Fruit fly (Drosophila melanogaster) whole organism, embryonic: ENCODE data around the gene Fer2LCH.
A peak's percentile ranks its signal among the peaks of the same experiment; 100 is the strongest.

Experiments
- B-H1 ChIP-seq: fragments of 200-800 bp; sonication (Bioruptor generic); IDR thresholded peaks from 3 replicates; pipeline ENCODE4 v1.3.6; 2022; ENCODE audit warnings: missing biosample characterization, missing genetic modification characterization
- CG10654 ChIP-seq: fragments of 200-800 bp; sonication (Bioruptor generic); optimal IDR thresholded peaks from 2 replicates; lab custom pipeline; 2016; ENCODE audit warnings: missing biosample characterization, missing genetic modification characterization
- CG11093 ChIP-seq: fragments of 200-800 bp; sonication (Bioruptor generic); IDR thresholded peaks from 3 replicates; pipeline ENCODE4 v1.3.6; 2022; ENCODE audit warnings: missing biosample characterization, missing genetic modification characterization
- CG11456 ChIP-seq: fragments of 200-800 bp; sonication (Bioruptor generic); IDR thresholded peaks from 3 replicates; pipeline ENCODE4 v1.3.6; 2022; ENCODE audit warnings: missing biosample characterization, missing genetic modification characterization
- CG13624 ChIP-seq: fragments of 200-800 bp; sonication (Bioruptor generic); optimal IDR thresholded peaks from 2 replicates; lab custom pipeline; 2016; ENCODE audit warnings: missing biosample characterization, missing genetic modification characterization
- CG2116 ChIP-seq: fragments of 200-800 bp; sonication (Bioruptor generic); optimal IDR thresholded peaks from 3 replicates; lab custom pipeline; 2018; ENCODE audit warnings: missing biosample characterization, mild to moderate bottlenecking, missing genetic modification characterization
- CG2129 ChIP-seq: fragments of 200-800 bp; sonication (Bioruptor generic); IDR thresholded peaks from 2 replicates; pipeline ENCODE4 v1.3.6; 2022; ENCODE audit warnings: missing biosample characterization, missing genetic modification characterization; ENCODE audit not compliant: partially characterized antibody
- CG31441 ChIP-seq: fragments of 200-800 bp; sonication (Bioruptor generic); IDR thresholded peaks from 2 replicates; pipeline ENCODE4 v1.3.6; 2022; ENCODE audit warnings: missing biosample characterization, missing genetic modification characterization
- CG3163 ChIP-seq: fragments of 200-800 bp; sonication (Bioruptor generic); optimal IDR thresholded peaks from 3 replicates; lab custom pipeline; 2016; ENCODE audit warnings: missing biosample characterization, missing genetic modification characterization
- CG32767 ChIP-seq: fragments of 200-800 bp; sonication (Bioruptor generic); IDR thresholded peaks from 2 replicates; pipeline ENCODE4 v1.3.6; 2022; ENCODE audit warnings: missing biosample characterization, missing genetic modification characterization
- CG3995 ChIP-seq: fragments of 200-800 bp; sonication (Bioruptor generic); optimal IDR thresholded peaks from 3 replicates; lab custom pipeline; 2016; ENCODE audit warnings: missing biosample characterization, missing genetic modification characterization
- CG4617 ChIP-seq: fragments of 200-800 bp; sonication (Bioruptor generic); optimal IDR thresholded peaks from 3 replicates; lab custom pipeline; 2016; ENCODE audit warnings: missing biosample characterization, missing genetic modification characterization, borderline replicate concordance
- CG4730 ChIP-seq: fragments of 200-800 bp; sonication (Bioruptor generic); IDR thresholded peaks from 2 replicates; pipeline ENCODE4 v1.3.6; 2022; ENCODE audit warnings: missing biosample characterization, missing genetic modification characterization
- Dek ChIP-seq: fragments of 200-800 bp; sonication (Bioruptor generic); optimal IDR thresholded peaks from 3 replicates; lab custom pipeline; 2019; ENCODE audit warnings: missing biosample characterization, mild to moderate bottlenecking, missing genetic modification characterization, moderate library complexity
- Drgx ChIP-seq: fragments of 200-800 bp; sonication (Bioruptor generic); IDR thresholded peaks from 2 replicates; pipeline ENCODE4 v1.3.6; 2022; ENCODE audit warnings: missing biosample characterization, missing genetic modification characterization
- Gug ChIP-seq: fragments of 200-800 bp; sonication (Bioruptor generic); IDR thresholded peaks from 4 replicates; pipeline ENCODE4 v1.3.6; 2022; ENCODE audit warnings: missing biosample characterization, missing genetic modification characterization
- Hey ChIP-seq: fragments of 200-800 bp; sonication (Bioruptor generic); optimal IDR thresholded peaks from 3 replicates; lab custom pipeline; 2018; ENCODE audit warnings: missing biosample characterization, mild to moderate bottlenecking, missing genetic modification characterization
- Hr51 ChIP-seq, 2 experiments: fragments of 200-800 bp; sonication (Bioruptor generic); optimal IDR thresholded peaks; 2 replicates in 1 of 2; 3 replicates in 1 of 2; lab custom pipeline; 2016 to 2018; ENCODE audit warnings: missing biosample characterization in 2 of 2, missing genetic modification characterization in 2 of 2, mild to moderate bottlenecking in 1 of 2, moderate library complexity in 1 of 2
- MTF-1 ChIP-seq: fragments of 200-800 bp; sonication (Bioruptor generic); optimal IDR thresholded peaks from 2 replicates; lab custom pipeline; 2018; ENCODE audit warnings: missing biosample characterization, mild to moderate bottlenecking, missing genetic modification characterization, borderline replicate concordance
- Mad ChIP-seq: fragments of 200-800 bp; sonication (Bioruptor generic); optimal IDR thresholded peaks from 2 replicates; lab custom pipeline; 2016; ENCODE audit warnings: missing biosample characterization, missing genetic modification characterization
- Med ChIP-seq: fragments of 200-800 bp; sonication (Bioruptor generic); peaks from one replicate; lab custom pipeline; 2016; ENCODE audit warnings: missing biosample characterization, missing genetic modification characterization, mild to moderate bottlenecking, inconsistent platforms, moderate library complexity
- NC2α ChIP-seq: fragments of 200-800 bp; sonication (Bioruptor generic); optimal IDR thresholded peaks from 2 replicates; lab custom pipeline; 2016; ENCODE audit warnings: missing biosample characterization, missing genetic modification characterization
- Sry-δ ChIP-seq: fragments of 200-800 bp; sonication (Bioruptor generic); optimal IDR thresholded peaks from 2 replicates; lab custom pipeline; 2016; ENCODE audit warnings: missing biosample characterization, missing genetic modification characterization
- Trl ChIP-seq, 3 experiments: fragments of >200 bp in 2 of 3; fragments of 200-800 bp in 1 of 3; sonication (Bioruptor generic) in 1 of 3; optimal IDR thresholded peaks; 2 replicates in 1 of 3; 3 replicates in 2 of 3; lab custom pipeline; 2016 to 2017; ENCODE audit warnings: missing biosample characterization in 1 of 3, missing genetic modification characterization in 1 of 3
- ato ChIP-seq: fragments of 200-800 bp; sonication (Bioruptor generic); IDR thresholded peaks from 2 replicates; pipeline ENCODE4 v1.3.6; 2022; ENCODE audit warnings: missing biosample characterization, missing genetic modification characterization; ENCODE audit not compliant: partially characterized antibody
- btn ChIP-seq: fragments of 200-800 bp; sonication (Bioruptor generic); optimal IDR thresholded peaks from 2 replicates; lab custom pipeline; 2016; ENCODE audit warnings: missing biosample characterization, missing genetic modification characterization
- croc ChIP-seq: fragments of 200-800 bp; sonication (Bioruptor generic); conservative IDR thresholded peaks from 3 replicates; pipeline ENCODE4 v1.3.6; 2022; ENCODE audit warnings: missing biosample characterization, missing genetic modification characterization
- cwo ChIP-seq: fragments of 200-800 bp; sonication (Bioruptor generic); optimal IDR thresholded peaks from 3 replicates; lab custom pipeline; 2017; ENCODE audit warnings: missing biosample characterization, missing genetic modification characterization, mild to moderate bottlenecking, moderate library complexity, missing genetic modification reagents
- dati ChIP-seq: fragments of 200-800 bp; sonication (Bioruptor generic); IDR thresholded peaks from 2 replicates; pipeline ENCODE4 v1.3.6; 2022; ENCODE audit warnings: missing biosample characterization, missing genetic modification characterization
- dysf ChIP-seq: fragments of 200-800 bp; sonication (Bioruptor generic); IDR thresholded peaks from 3 replicates; pipeline ENCODE4 v1.3.6; 2022; ENCODE audit warnings: missing biosample characterization, missing genetic modification characterization
- en ChIP-seq: fragments of 200-800 bp; sonication (Bioruptor generic); optimal IDR thresholded peaks from 2 replicates; lab custom pipeline; 2016; ENCODE audit warnings: missing biosample characterization, missing genetic modification characterization
- gcm ChIP-seq: fragments of 200-800 bp; sonication (Bioruptor generic); optimal IDR thresholded peaks from 2 replicates; lab custom pipeline; 2019; ENCODE audit warnings: missing biosample characterization, mild to moderate bottlenecking, missing genetic modification characterization, moderate library complexity
- gsb-n ChIP-seq: fragments of 200-800 bp; sonication (Bioruptor generic); optimal IDR thresholded peaks from 3 replicates; lab custom pipeline; 2018; ENCODE audit warnings: missing biosample characterization, mild to moderate bottlenecking, missing genetic modification characterization
- jing ChIP-seq: fragments of 200-800 bp; sonication (Bioruptor generic); optimal IDR thresholded peaks from 2 replicates; lab custom pipeline; 2018; ENCODE audit warnings: missing biosample characterization, mild to moderate bottlenecking, missing genetic modification characterization
- lbe ChIP-seq: fragments of 200-800 bp; sonication (Bioruptor generic); optimal IDR thresholded peaks from 2 replicates; lab custom pipeline; 2016; ENCODE audit warnings: missing biosample characterization, mild to moderate bottlenecking, missing genetic modification characterization
- luna ChIP-seq: fragments of 200-800 bp; sonication (Bioruptor generic); optimal IDR thresholded peaks from 2 replicates; lab custom pipeline; 2016; ENCODE audit warnings: missing biosample characterization, missing genetic modification characterization
- nom ChIP-seq: fragments of 200-800 bp; sonication (Bioruptor generic); optimal IDR thresholded peaks from 2 replicates; lab custom pipeline; 2017; ENCODE audit warnings: missing biosample characterization, missing genetic modification characterization, mild to moderate bottlenecking, moderate library complexity, missing genetic modification reagents
- onecut ChIP-seq: fragments of 200-800 bp; sonication (Bioruptor generic); IDR thresholded peaks from 2 replicates; pipeline ENCODE4 v1.3.6; 2022; ENCODE audit warnings: missing biosample characterization, missing genetic modification characterization
- sug ChIP-seq: fragments of 200-800 bp; optimal IDR thresholded peaks from 2 replicates; lab custom pipeline; 2019; ENCODE audit warnings: missing biosample characterization, mild to moderate bottlenecking, missing genetic modification characterization, moderate library complexity
- tap ChIP-seq: fragments of 200-800 bp; optimal IDR thresholded peaks from 3 replicates; lab custom pipeline; 2019; ENCODE audit warnings: missing biosample characterization, mild to moderate bottlenecking, missing genetic modification characterization, moderate library complexity
- toy ChIP-seq: fragments of 200-800 bp; sonication (Bioruptor generic); IDR thresholded peaks from 2 replicates; pipeline ENCODE4 v1.3.6; 2022; ENCODE audit warnings: missing biosample characterization, missing genetic modification characterization
- wor ChIP-seq: fragments of 200-800 bp; sonication (Bioruptor generic); IDR thresholded peaks from 2 replicates; pipeline ENCODE4 v1.3.6; 2022; ENCODE audit warnings: missing biosample characterization, missing genetic modification characterization
- yki ChIP-seq: fragments of >200 bp; optimal IDR thresholded peaks from 3 replicates; lab custom pipeline; 2018

Gene Fer2LCH

DNA sequence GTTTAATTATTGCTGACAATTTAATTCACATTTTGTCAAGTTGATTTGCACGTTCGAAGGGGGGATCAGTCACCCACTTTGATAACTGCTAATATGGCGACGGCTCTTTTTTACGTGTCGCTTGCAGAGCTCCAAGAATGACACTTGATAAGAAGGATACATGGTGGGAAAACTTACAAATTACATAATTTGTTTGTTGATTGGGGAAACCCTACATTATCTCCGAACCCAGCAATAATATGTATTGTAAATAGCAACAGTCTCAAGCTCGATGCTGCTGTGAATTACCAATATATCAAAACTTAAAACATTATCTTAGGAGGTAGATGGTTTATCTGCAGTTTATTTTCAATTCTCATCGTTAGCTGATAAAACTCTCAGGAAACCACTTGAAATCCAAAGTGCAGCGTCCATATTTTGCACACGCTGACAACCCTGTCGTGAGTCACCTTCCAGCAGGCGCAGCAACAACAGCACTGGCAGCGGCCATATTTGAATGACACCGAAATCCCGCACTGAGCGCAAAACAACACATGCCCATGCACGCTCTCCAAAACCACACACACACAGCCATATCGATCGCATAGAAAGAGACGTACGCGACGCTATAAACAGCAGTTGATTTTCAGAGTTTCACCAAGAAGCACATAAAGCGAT is 739 bp downstream of the Fer2LCH start (continued):
- TF ChIP-seq Med (peak; percentile 98), CG2129 (GFP tag; lab: Robert Waterston, UW) (no peak), CG11456 (peak; percentile 90), Dek (tag; lab: Kevin White, UChicago) (peak; percentile 91), btn (GFP tag; lab: Kevin White, UChicago) (peak; percentile 93), Hr51 (GFP tag; optimal IDR thresholded peaks at IDR 0.05; lab: Kevin White, UChicago) (peak; percentile 95 to 97), toy (GFP tag; lab: Robert Waterston, UW) (peak; percentile 74; the same call in 1 of the 2 replicates), croc (peak; percentile 91), Sry-δ (peak; percentile 70), cwo (peak; percentile 94), gcm (GFP tag; lab: Kevin White, UChicago) (peak; percentile 87), luna (peak; percentile 72), CG3995 (peak; percentile 85), Hey (peak; percentile 81), jing (peak; percentile 92), CG31441 (peak; percentile 96), CG4617 (GFP tag; lab: Kevin White, UChicago) (peak; percentile 82), Mad (GFP tag; lab: Kevin White, UChicago) (peak; percentile 91), dati (GFP tag; lab: Robert Waterston, UW) (peak; percentile 81; the same call in 1 of the 2 replicates)

DNA sequence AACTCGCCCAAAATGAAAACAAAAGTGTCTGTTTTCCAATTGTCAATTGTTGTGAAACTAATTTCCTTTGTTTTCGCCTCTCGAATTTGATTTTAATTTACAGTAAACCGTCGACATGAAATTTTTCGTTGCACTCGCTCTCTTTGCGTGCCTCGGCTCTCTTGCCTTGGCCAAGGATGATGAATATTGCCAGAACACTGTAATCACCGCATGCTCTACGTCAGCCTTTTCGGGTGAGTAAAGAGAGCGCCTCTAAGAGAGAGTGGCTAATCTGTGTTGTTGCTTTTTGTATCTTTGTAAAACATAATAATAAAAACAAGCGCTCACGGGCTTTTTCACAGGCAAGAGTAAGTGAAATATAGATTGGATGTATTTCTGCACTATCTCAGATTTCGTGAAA is 1.5 kb downstream of the Fer2LCH start:
- TF ChIP-seq sug (tag; lab: Kevin White, UChicago) (no peak), ato (no peak), CG2116 (GFP tag; lab: Kevin White, UChicago) (no peak), CG32767 (GFP tag; lab: Robert Waterston, UW) (no peak), Gug (GFP tag; lab: Robert Waterston, UW) (no peak), onecut (no peak), yki (lab: Kevin White, UChicago) (peak; percentile 56), CG4730 (GFP tag; lab: Robert Waterston, UW) (no peak), cwo (no peak), lbe (GFP tag; lab: Kevin White, UChicago) (peak; percentile 10), Drgx (no peak), CG11093 (GFP tag; lab: Robert Waterston, UW) (no peak), CG10654 (GFP tag; lab: Kevin White, UChicago) (no peak), gsb-n (tag; lab: Kevin White, UChicago) (no peak), NC2α (GFP tag; lab: Kevin White, UChicago) (no peak), tap (tag; lab: Kevin White, UChicago) (no peak), Trl (optimal IDR thresholded peaks at IDR 0.05; lab: Kevin White, UChicago) (peak; percentile 93), Trl (GFP tag; optimal IDR thresholded peaks at IDR 0.05; lab: Kevin White, UChicago) (no peak), en (no peak), MTF-1 (GFP tag; lab: Kevin White, UChicago) (peak; percentile 97), Med (peak; percentile 10), nom (GFP tag; lab: Kevin White, UChicago) (peak; percentile 1), CG3163 (GFP tag; lab: Kevin White, UChicago) (peak; percentile 95), wor (GFP tag; lab: Robert Waterston, UW) (no peak), CG31441 (no peak), CG13624 (GFP tag; lab: Kevin White, UChicago) (peak; percentile 9), B-H1 (no peak), dysf (no peak)
